Fruit fly (Drosophila melanogaster) whole organism, wandering third instar larva: ENCODE data around the gene CG13251.

Experiments used
- Abd-B ChIP-seq: fragments of >200 bp; optimal IDR thresholded peaks from 2 replicates; lab custom pipeline; 2017; ENCODE audit warnings: missing biosample characterization, missing genetic modification characterization
- Myc ChIP-seq: fragments of >200 bp; optimal IDR thresholded peaks from 2 replicates; lab custom pipeline; 2017
- Rel ChIP-seq, 2 experiments: fragments of 200-800 bp; sonication (Bioruptor generic) in 1 of 2; optimal IDR thresholded peaks; 2 replicates in 1 of 2; 3 replicates in 1 of 2; lab custom pipeline; 2016 to 2019; ENCODE audit warnings: mild to moderate bottlenecking in 2 of 2, missing biosample characterization in 2 of 2, missing genetic modification characterization in 2 of 2, moderate library complexity in 1 of 2
- Vsx2 ChIP-seq: fragments of 200-300, 225-300 bp; sonication (Bioruptor generic); optimal IDR thresholded peaks from 2 replicates; lab custom pipeline; 2018; ENCODE audit warnings: missing biosample characterization, missing genetic modification characterization; ENCODE audit not compliant: partially characterized antibody
- h ChIP-seq: fragments of 200-800 bp; sonication (Bioruptor generic); optimal IDR thresholded peaks from 3 replicates; lab custom pipeline; 2016; ENCODE audit warnings: missing biosample characterization, mild to moderate bottlenecking, missing genetic modification characterization
- lola ChIP-seq: fragments of >200 bp; optimal IDR thresholded peaks from 2 replicates; lab custom pipeline; 2017; ENCODE audit warnings: missing biosample characterization, missing genetic modification characterization
- rgr ChIP-seq: fragments of 200-800 bp; sonication (Bioruptor generic); optimal IDR thresholded peaks from 3 replicates; lab custom pipeline; 2016; ENCODE audit warnings: missing biosample characterization, mild to moderate bottlenecking, missing genetic modification characterization
- usp ChIP-seq: fragments of >200 bp; optimal IDR thresholded peaks from 2 replicates; lab custom pipeline; 2017; ENCODE audit warnings: missing biosample characterization, missing genetic modification characterization

dm6 chr3L:20602634-20603033 is 34.4 kb upstream of the CG13251 start:
- TF ChIP-seq h (GFP tag; lab: Kevin White, UChicago) (peak; percentile 6), Rel (GFP tag; optimal IDR thresholded peaks at IDR 0.05; lab: Kevin White, UChicago) (no peak), Rel (tag; optimal IDR thresholded peaks at IDR 0.05; lab: Kevin White, UChicago) (no peak), Vsx2 (no peak), rgr (GFP tag; lab: Kevin White, UChicago) (no peak), Abd-B (GFP tag; lab: Kevin White, UChicago) (no peak), usp (GFP tag; lab: Kevin White, UChicago) (no peak), Myc (lab: Kevin White, UChicago) (no peak), lola (GFP tag; lab: Kevin White, UChicago) (no peak)
